Worm (Caenorhabditis elegans) whole organism, L4 larva: Measurements from ENCODE around the gene clec-250.
"Not testable (repeated sequence)": the region's sequence is repeated elsewhere in the genome, so short reads cannot be mapped to it uniquely, and the experiment has no call there.

Experiments used
- aly-2 ChIP-seq: sonication (generic microtip); optimal IDR thresholded peaks from 2 replicates; lab custom pipeline; 2018; ENCODE audit warnings: missing biosample characterization, missing genetic modification characterization
- ama-1 ChIP-seq: fragments of 150-350 bp; optimal IDR thresholded peaks from 2 replicates; lab custom pipeline; 2014; ENCODE audit warnings: inconsistent platforms, mixed read lengths
- jun-1 ChIP-seq: fragments of 150-350 bp; optimal IDR thresholded peaks from 2 replicates; lab custom pipeline; 2014; ENCODE audit warnings: missing biosample characterization, missing genetic modification reagents, missing genetic modification characterization
- lim-7 ChIP-seq: fragments of 200-800 bp; sonication (Bioruptor generic); IDR thresholded peaks from 2 replicates; pipeline ENCODE4 v1.3.6; 2022; ENCODE audit warnings: missing genetic modification characterization, missing compliant biosample characterization
- lin-38 ChIP-seq: fragments of 200-800 bp; sonication (Bioruptor generic); IDR thresholded peaks from 2 replicates; pipeline ENCODE4 v1.3.6; 2022; ENCODE audit warnings: missing genetic modification reagents, missing genetic modification characterization, missing compliant biosample characterization
- lir-3 ChIP-seq: sonication (generic microtip); optimal IDR thresholded peaks from 2 replicates; lab custom pipeline; 2016; ENCODE audit warnings: mild to moderate bottlenecking, missing genetic modification characterization, missing compliant biosample characterization
- mdl-1 ChIP-seq, 2 experiments: fragments of 150-350 bp in 1 of 2; sonication (generic microtip) in 1 of 2; optimal IDR thresholded peaks; 2 replicates each; lab custom pipeline; 2014 to 2017; ENCODE audit warnings: missing biosample characterization in 2 of 2, missing genetic modification characterization in 2 of 2
- nhr-11 ChIP-seq: fragments of 150-350 bp; optimal IDR thresholded peaks from 2 replicates; lab custom pipeline; 2014; ENCODE audit warnings: missing biosample characterization, missing genetic modification characterization
- nhr-28 ChIP-seq: fragments of 150-350 bp; optimal IDR thresholded peaks from 2 replicates; lab custom pipeline; 2014; ENCODE audit warnings: missing biosample characterization, missing genetic modification characterization
- nhr-76 ChIP-seq: fragments of 150-350 bp; optimal IDR thresholded peaks from 2 replicates; lab custom pipeline; 2014; ENCODE audit warnings: missing biosample characterization, missing genetic modification characterization
- unc-62 ChIP-seq, 3 experiments: fragments of 150-350 bp in 1 of 3; sonication (generic microtip); optimal IDR thresholded peaks in 2 of 3; peaks in 1 of 3; 1 replicate in 1 of 3; 2 replicates in 2 of 3; lab custom pipeline; 2014 to 2017; ENCODE audit warnings: missing biosample characterization in 3 of 3, missing genetic modification characterization in 3 of 3, missing genetic modification reagents in 3 of 3, missing genotype in 1 of 3
- zip-11 ChIP-seq: fragments of 200-800 bp; sonication (Bioruptor generic); IDR thresholded peaks from 2 replicates; pipeline ENCODE4 v1.3.6; 2022; ENCODE audit warnings: missing genetic modification characterization, missing compliant biosample characterization
- ztf-11 ChIP-seq: fragments of 150-350 bp; optimal IDR thresholded peaks from 2 replicates; lab custom pipeline; 2014; ENCODE audit warnings: missing biosample characterization, missing genetic modification characterization

DNA sequence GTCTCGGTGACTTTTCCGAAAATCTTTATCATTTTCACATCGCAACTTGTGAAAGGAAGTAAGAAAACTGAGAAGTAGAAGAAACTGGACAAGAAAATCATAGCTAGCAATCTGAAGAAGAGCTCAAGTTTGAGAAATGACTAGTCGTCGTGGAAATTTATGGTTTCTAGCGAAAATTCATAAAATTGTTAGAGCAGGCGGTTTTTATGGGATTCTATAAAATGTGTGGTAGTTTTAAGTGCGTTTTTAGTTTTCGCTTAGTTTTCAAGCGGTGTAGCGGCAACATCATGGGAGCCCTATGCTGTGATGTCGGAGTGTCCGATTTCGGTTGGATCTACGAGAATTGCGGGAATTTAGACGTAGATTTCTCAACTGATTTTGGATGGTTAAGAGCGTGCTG is 12.3 kb upstream of the clec-250 start, which contains the start of gene clec-254:
- not testable (repeated sequence) for TF ChIP-seq mdl-1 (tag; optimal IDR thresholded peaks at IDR 0.05; lab: Kevin White, UChicago); lim-7 (GFP tag; lab: Robert Waterston, UW); nhr-28 (tag; lab: Kevin White, UChicago); zip-11 (GFP tag; lab: Robert Waterston, UW); nhr-76 (tag; lab: Kevin White, UChicago); lir-3 (tag; lab: Kevin White, UChicago); ztf-11 (tag; lab: Kevin White, UChicago); aly-2; ama-1 (lab: Kevin White, UChicago); nhr-11; lin-38 (GFP tag; lab: Robert Waterston, UW); jun-1 (tag; lab: Kevin White, UChicago); unc-62 (GFP tag; optimal IDR thresholded peaks at IDR 0.05 in 1 of 2; lab: Kevin White, UChicago); unc-62 (tag; optimal IDR thresholded peaks at IDR 0.05; lab: Kevin White, UChicago)
